Worm (Caenorhabditis elegans) whole organism, L2 larva: ENCODE data around the gene dur-1.

Source experiments
- C34F6.9 ChIP-seq: fragments of 150-350 bp; optimal IDR thresholded peaks from 2 replicates; lab custom pipeline; 2014; ENCODE audit warnings: missing biosample characterization, missing genetic modification characterization
- R02D3.7 ChIP-seq: fragments of 150-350 bp; optimal IDR thresholded peaks from 2 replicates; lab custom pipeline; 2014; ENCODE audit warnings: missing biosample characterization, missing genetic modification characterization
- ama-1 ChIP-seq: fragments of 150-350 bp; optimal IDR thresholded peaks from 2 replicates; lab custom pipeline; 2018; ENCODE audit warnings: inconsistent platforms
- lsy-2 ChIP-seq, 2 experiments: fragments of 150-350 bp in 1 of 2; sonication (generic microtip) in 1 of 2; optimal IDR thresholded peaks; 2 replicates each; lab custom pipeline; 2014 to 2017; ENCODE audit warnings: missing biosample characterization in 2 of 2, missing genetic modification characterization in 2 of 2
- nhr-23 ChIP-seq: fragments of 150-350 bp; optimal IDR thresholded peaks from 2 replicates; lab custom pipeline; 2014; ENCODE audit warnings: missing biosample characterization, missing genetic modification reagents, missing genetic modification characterization
- nhr-25 ChIP-seq: fragments of 150-350 bp; sonication (generic microtip); optimal IDR thresholded peaks from 3 replicates; lab custom pipeline; 2014; ENCODE audit warnings: missing biosample characterization, missing genetic modification characterization
- nhr-77 ChIP-seq: fragments of 150-350 bp; optimal IDR thresholded peaks from 2 replicates; lab custom pipeline; 2014; ENCODE audit warnings: missing biosample characterization, missing genetic modification characterization
- peb-1 ChIP-seq: fragments of 150-350 bp; optimal IDR thresholded peaks from 2 replicates; lab custom pipeline; 2014; ENCODE audit warnings: missing biosample characterization, missing genetic modification characterization
- zag-1 ChIP-seq: fragments of 150-350 bp; optimal IDR thresholded peaks from 2 replicates; lab custom pipeline; 2014; ENCODE audit warnings: missing biosample characterization, missing genetic modification characterization

DNA sequence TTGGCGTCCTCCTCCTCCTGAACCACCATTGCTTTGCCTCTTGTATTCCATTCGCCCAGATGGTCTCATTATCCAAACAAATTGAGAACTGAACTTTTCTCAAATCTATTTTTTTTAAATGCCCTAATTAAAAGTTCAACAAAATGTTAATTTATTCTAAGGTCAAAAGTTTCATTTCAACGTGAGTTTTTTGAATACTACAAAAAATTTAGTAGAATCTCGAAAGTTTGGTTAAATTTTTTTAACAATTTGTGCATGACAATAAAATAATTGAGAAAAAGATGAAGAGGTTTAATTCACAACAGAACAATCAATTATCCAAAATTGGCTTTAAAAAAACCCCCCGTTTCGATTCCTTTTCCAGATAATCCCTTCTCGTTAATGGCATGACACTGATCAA is 36.1 kb downstream of the dur-1 start, which contains the start of gene F32B6.4:
- no peak for TF ChIP-seq peb-1 (tag; lab: Kevin White, UChicago)
- no peak for TF ChIP-seq lsy-2 (tag; optimal IDR thresholded peaks at IDR 0.05; lab: Kevin White, UChicago)
- TF ChIP-seq zag-1 (tag; lab: Kevin White, UChicago): no peak
- no peak for TF ChIP-seq R02D3.7 (tag; lab: Kevin White, UChicago)
- no peak for TF ChIP-seq nhr-25 (tag; lab: Kevin White, UChicago)
- no peak for TF ChIP-seq nhr-23 (tag; lab: Kevin White, UChicago)
- TF ChIP-seq nhr-77 (tag; lab: Kevin White, UChicago): no peak
- TF ChIP-seq C34F6.9 (tag; lab: Kevin White, UChicago): no peak
- TF ChIP-seq ama-1 (lab: Kevin White, UChicago): no peak
